Fruit fly (Drosophila melanogaster) whole organism, prepupa: ENCODE measurements around the gene slou.

ENCODE experiments used
- Blimp-1 ChIP-seq: fragments of 200-800 bp; sonication (Bioruptor generic); optimal IDR thresholded peaks from 3 replicates; lab custom pipeline; 2017; ENCODE audit warnings: missing biosample characterization, missing genetic modification characterization, mild to moderate bottlenecking, moderate library complexity, missing genetic modification reagents
- CG10669 ChIP-seq: fragments of 200-800 bp; sonication (Bioruptor generic); optimal IDR thresholded peaks from 3 replicates; lab custom pipeline; 2018; ENCODE audit warnings: missing biosample characterization, mild to moderate bottlenecking, missing genetic modification characterization, moderate library complexity
- CG1621 ChIP-seq: fragments of 200-800 bp; sonication (Bioruptor generic); optimal IDR thresholded peaks from 3 replicates; lab custom pipeline; 2018; ENCODE audit warnings: missing biosample characterization, mild to moderate bottlenecking, missing genetic modification characterization
- CG6276 ChIP-seq: fragments of 200-800 bp; sonication (Bioruptor generic); optimal IDR thresholded peaks from 2 replicates; lab custom pipeline; 2017; ENCODE audit warnings: missing biosample characterization, mild to moderate bottlenecking, missing genetic modification characterization
- CG6808 ChIP-seq: fragments of 200-800 bp; sonication (Bioruptor generic); optimal IDR thresholded peaks from 3 replicates; lab custom pipeline; 2017; ENCODE audit warnings: missing biosample characterization, missing genetic modification characterization, mild to moderate bottlenecking, moderate library complexity, missing genetic modification reagents
- CG8119 ChIP-seq: fragments of 200-800 bp; sonication (Bioruptor generic); IDR thresholded peaks from 3 replicates; pipeline ENCODE4 v1.3.6; 2022; ENCODE audit warnings: missing biosample characterization, missing genetic modification characterization
- Gug ChIP-seq: fragments of 200-800 bp; sonication (Bioruptor generic); IDR thresholded peaks from 2 replicates; pipeline ENCODE4 v1.3.6; 2022; ENCODE audit warnings: missing biosample characterization, missing genetic modification characterization
- Lpt ChIP-seq: fragments of 200-800 bp; sonication (Bioruptor generic); optimal IDR thresholded peaks from 3 replicates; lab custom pipeline; 2016; ENCODE audit warnings: missing biosample characterization, missing genetic modification characterization
- Met ChIP-seq: fragments of 200-800 bp; sonication (Bioruptor generic); optimal IDR thresholded peaks from 3 replicates; lab custom pipeline; 2016; ENCODE audit warnings: missing biosample characterization, missing genetic modification characterization
- Sox14 ChIP-seq: fragments of 200-800 bp; sonication (Bioruptor generic); optimal IDR thresholded peaks from 3 replicates; lab custom pipeline; 2016; ENCODE audit warnings: missing biosample characterization, missing genetic modification characterization
- dsx ChIP-seq: fragments of 200-800 bp; optimal IDR thresholded peaks from 3 replicates; lab custom pipeline; 2019; ENCODE audit warnings: missing biosample characterization, mild to moderate bottlenecking, missing genetic modification characterization, moderate library complexity; ENCODE audit not compliant: poor library complexity, severe bottlenecking
- pdm3 ChIP-seq: fragments of 200-800 bp; sonication (Bioruptor generic); optimal IDR thresholded peaks from 3 replicates; lab custom pipeline; 2016; ENCODE audit warnings: missing biosample characterization, missing genetic modification characterization
- spab ChIP-seq: fragments of 200-800 bp; sonication (Bioruptor generic); optimal IDR thresholded peaks from 2 replicates; lab custom pipeline; 2017; ENCODE audit warnings: missing biosample characterization, mild to moderate bottlenecking, missing genetic modification characterization, missing genetic modification reagents

dm6 chr3R:21534697-21535676, 22.0 kb downstream of the slou start:
- no peak for TF ChIP-seq Lpt (GFP tag; lab: Kevin White, UChicago)
- TF ChIP-seq Blimp-1: no peak
- no peak for TF ChIP-seq CG1621
- no peak for TF ChIP-seq CG6276 (GFP tag; lab: Kevin White, UChicago)
- TF ChIP-seq Met: no peak
- TF ChIP-seq CG6808 (GFP tag; lab: Kevin White, UChicago): no peak
- no peak for TF ChIP-seq CG8119 (GFP tag; lab: Robert Waterston, UW)
- no peak for TF ChIP-seq Gug (GFP tag; lab: Robert Waterston, UW)
- TF ChIP-seq CG10669 (GFP tag; lab: Kevin White, UChicago): no peak
- no peak for TF ChIP-seq spab (GFP tag; lab: Kevin White, UChicago)
- no peak for TF ChIP-seq dsx (GFP tag; lab: Kevin White, UChicago)
- no peak for TF ChIP-seq pdm3 (GFP tag; lab: Kevin White, UChicago)
- no peak for TF ChIP-seq Sox14 (GFP tag; lab: Kevin White, UChicago)
